Fruit fly (Drosophila melanogaster) whole organism, embryonic: Measurements from ENCODE around the gene CG14196.

ENCODE experiments used
- Atf6 ChIP-seq: fragments of 200-800 bp; sonication (Bioruptor generic); IDR thresholded peaks from 2 replicates; pipeline ENCODE4 v1.3.6; 2022; ENCODE audit warnings: missing biosample characterization, missing genetic modification characterization
- Bgb ChIP-seq: fragments of 200-800 bp; sonication (Bioruptor generic); IDR thresholded peaks from 2 replicates; pipeline ENCODE4 v1.3.6; 2022; ENCODE audit warnings: missing biosample characterization, missing genetic modification characterization; ENCODE audit not compliant: partially characterized antibody
- C15 ChIP-seq: fragments of 200-800 bp; sonication (Bioruptor generic); IDR thresholded peaks from 3 replicates; pipeline ENCODE4 v1.3.6; 2022; ENCODE audit warnings: missing biosample characterization, missing genetic modification characterization
- CG10267 ChIP-seq: fragments of 200-800 bp; sonication (Bioruptor generic); optimal IDR thresholded peaks from 2 replicates; lab custom pipeline; 2018; ENCODE audit warnings: missing biosample characterization, mild to moderate bottlenecking, missing genetic modification characterization, moderate library complexity
- CG11696 ChIP-seq: fragments of 200-800 bp; sonication (Bioruptor generic); IDR thresholded peaks from 2 replicates; pipeline ENCODE4 v1.3.6; 2022; ENCODE audit warnings: missing biosample characterization, missing genetic modification characterization
- CG12104 ChIP-seq: fragments of 200-800 bp; sonication (Bioruptor generic); optimal IDR thresholded peaks from 3 replicates; lab custom pipeline; 2016; ENCODE audit warnings: missing biosample characterization, missing genetic modification characterization
- CG12391 ChIP-seq: fragments of 200-800 bp; sonication (Bioruptor generic); optimal IDR thresholded peaks from 3 replicates; lab custom pipeline; 2018; ENCODE audit warnings: missing biosample characterization, mild to moderate bottlenecking, missing genetic modification characterization, moderate library complexity
- CG12769 ChIP-seq: fragments of 200-800 bp; sonication (Bioruptor generic); optimal IDR thresholded peaks from 2 replicates; lab custom pipeline; 2019; ENCODE audit warnings: missing biosample characterization, mild to moderate bottlenecking, missing genetic modification characterization, moderate library complexity
- CG14710 ChIP-seq: fragments of 200-800 bp; sonication (Bioruptor generic); optimal IDR thresholded peaks from 3 replicates; lab custom pipeline; 2019; ENCODE audit warnings: missing biosample characterization, mild to moderate bottlenecking, missing genetic modification characterization, moderate library complexity
- CG15269 ChIP-seq: fragments of 200-800 bp; sonication (Bioruptor generic); optimal IDR thresholded peaks from 2 replicates; lab custom pipeline; 2018; ENCODE audit warnings: missing biosample characterization, mild to moderate bottlenecking, missing genetic modification characterization, moderate library complexity
- CG17802 ChIP-seq: fragments of 200-800 bp; sonication (Bioruptor generic); optimal IDR thresholded peaks from 2 replicates; lab custom pipeline; 2018; ENCODE audit warnings: missing biosample characterization, mild to moderate bottlenecking, missing genetic modification characterization, moderate library complexity
- CG43689 ChIP-seq: fragments of 200-800 bp; sonication (Bioruptor generic); IDR thresholded peaks from 2 replicates; pipeline ENCODE4 v1.3.6; 2022; ENCODE audit warnings: missing biosample characterization, missing genetic modification characterization
- CG6854 ChIP-seq: fragments of 200-800 bp; sonication (Bioruptor generic); optimal IDR thresholded peaks from 3 replicates; lab custom pipeline; 2017; ENCODE audit warnings: missing biosample characterization, mild to moderate bottlenecking, missing genetic modification characterization
- CG7928 ChIP-seq: fragments of 200-800 bp; sonication (Bioruptor generic); optimal IDR thresholded peaks from 2 replicates; lab custom pipeline; 2017; ENCODE audit warnings: missing biosample characterization, mild to moderate bottlenecking, missing genetic modification characterization
- CG9609 ChIP-seq: fragments of 200-800 bp; sonication (Bioruptor generic); optimal IDR thresholded peaks from 3 replicates; lab custom pipeline; 2016; ENCODE audit warnings: missing biosample characterization, missing genetic modification characterization
- Fer2 ChIP-seq: fragments of 200-800 bp; sonication (Bioruptor generic); optimal IDR thresholded peaks from 2 replicates; lab custom pipeline; 2018; ENCODE audit warnings: missing biosample characterization, mild to moderate bottlenecking, missing genetic modification characterization, moderate library complexity
- GATAe ChIP-seq: fragments of 200-800 bp; sonication (Bioruptor generic); conservative IDR thresholded peaks from 2 replicates; pipeline ENCODE4 v1.3.6; 2022; ENCODE audit warnings: missing biosample characterization, missing genetic modification characterization
- Gug ChIP-seq: fragments of 200-800 bp; sonication (Bioruptor generic); IDR thresholded peaks from 4 replicates; pipeline ENCODE4 v1.3.6; 2022; ENCODE audit warnings: missing biosample characterization, missing genetic modification characterization
- H15 ChIP-seq: fragments of 200-800 bp; sonication (Bioruptor generic); IDR thresholded peaks from 3 replicates; pipeline ENCODE4 v1.3.6; 2022; ENCODE audit warnings: missing biosample characterization, missing genetic modification characterization
- HLHmδ ChIP-seq: fragments of 200-800 bp; sonication (Bioruptor generic); optimal IDR thresholded peaks from 2 replicates; lab custom pipeline; 2018; ENCODE audit warnings: missing biosample characterization, mild to moderate bottlenecking, missing genetic modification characterization, moderate library complexity
- Myb ChIP-seq: fragments of 200-800 bp; sonication (Bioruptor generic); optimal IDR thresholded peaks from 2 replicates; lab custom pipeline; 2016; ENCODE audit warnings: missing biosample characterization, missing genetic modification characterization
- Opbp ChIP-seq: fragments of 200-800 bp; sonication (Bioruptor generic); IDR thresholded peaks from 3 replicates; pipeline ENCODE4 v1.3.6; 2022; ENCODE audit warnings: missing biosample characterization, missing genetic modification characterization; ENCODE audit not compliant: partially characterized antibody
- aop ChIP-seq: fragments of 200-800 bp; sonication (Bioruptor generic); IDR thresholded peaks from 2 replicates; pipeline ENCODE4 v1.3.6; 2022; ENCODE audit warnings: missing biosample characterization, missing genetic modification characterization
- az2 ChIP-seq: fragments of 200-800 bp; sonication (Bioruptor generic); optimal IDR thresholded peaks from 3 replicates; lab custom pipeline; 2016; ENCODE audit warnings: missing biosample characterization, missing genetic modification characterization
- bowl ChIP-seq: fragments of 200-800 bp; sonication (Bioruptor generic); IDR thresholded peaks from 2 replicates; pipeline ENCODE4 v1.3.6; 2022; ENCODE audit warnings: missing biosample characterization, missing genetic modification characterization
- btn ChIP-seq: fragments of 200-800 bp; sonication (Bioruptor generic); optimal IDR thresholded peaks from 2 replicates; lab custom pipeline; 2016; ENCODE audit warnings: missing biosample characterization, missing genetic modification characterization
- crc ChIP-seq: fragments of 200-800 bp; sonication (Bioruptor generic); optimal IDR thresholded peaks from 2 replicates; lab custom pipeline; 2016; ENCODE audit warnings: missing biosample characterization, missing genetic modification characterization
- disco-r ChIP-seq: fragments of 200-800 bp; sonication (Bioruptor generic); optimal IDR thresholded peaks from 2 replicates; lab custom pipeline; 2016; ENCODE audit warnings: missing biosample characterization, missing genetic modification characterization
- dm ChIP-seq: fragments of 200-800 bp; sonication (Bioruptor generic); optimal IDR thresholded peaks from 3 replicates; lab custom pipeline; 2016; ENCODE audit warnings: missing biosample characterization, missing genetic modification characterization
- dmrt11E ChIP-seq: fragments of 200-800 bp; sonication (Bioruptor generic); optimal IDR thresholded peaks from 3 replicates; lab custom pipeline; 2018; ENCODE audit warnings: missing biosample characterization, mild to moderate bottlenecking, missing genetic modification characterization, moderate library complexity
- ems ChIP-seq: fragments of 200-800 bp; sonication (Bioruptor generic); optimal IDR thresholded peaks from 3 replicates; lab custom pipeline; 2016; ENCODE audit warnings: missing biosample characterization, missing genetic modification characterization
- fd96Cb ChIP-seq: fragments of 200-800 bp; sonication (Bioruptor generic); optimal IDR thresholded peaks from 2 replicates; lab custom pipeline; 2018; ENCODE audit warnings: missing biosample characterization, mild to moderate bottlenecking, missing genetic modification characterization, moderate library complexity
- fu2 ChIP-seq: fragments of 200-800 bp; sonication (Bioruptor generic); optimal IDR thresholded peaks from 2 replicates; lab custom pipeline; 2016; ENCODE audit warnings: missing biosample characterization, missing genetic modification characterization
- gem ChIP-seq: fragments of 200-800 bp; sonication (Bioruptor generic); optimal IDR thresholded peaks from 2 replicates; lab custom pipeline; 2019; ENCODE audit warnings: missing biosample characterization, mild to moderate bottlenecking, missing genetic modification characterization, moderate library complexity
- grn ChIP-seq: fragments of 200-800 bp; sonication (Bioruptor generic); optimal IDR thresholded peaks from 3 replicates; lab custom pipeline; 2017; ENCODE audit warnings: missing biosample characterization, missing genetic modification characterization
- ham ChIP-seq: fragments of 200-800 bp; sonication (Bioruptor generic); IDR thresholded peaks from 2 replicates; pipeline ENCODE4 v1.3.6; 2022; ENCODE audit warnings: missing biosample characterization, missing genetic modification characterization
- hth ChIP-seq: fragments of >200 bp; optimal IDR thresholded peaks from 2 replicates; lab custom pipeline; 2017; ENCODE audit warnings: inconsistent platforms
- jigr1 ChIP-seq: fragments of 200-800 bp; sonication (Bioruptor generic); IDR thresholded peaks from 3 replicates; pipeline ENCODE4 v1.3.6; 2022; ENCODE audit warnings: missing biosample characterization, missing genetic modification characterization
- lilli ChIP-seq: fragments of 200-800 bp; sonication (Bioruptor generic); optimal IDR thresholded peaks from 3 replicates; lab custom pipeline; 2016; ENCODE audit warnings: missing biosample characterization, missing genetic modification characterization
- lmd ChIP-seq: fragments of 200-800 bp; sonication (Bioruptor generic); IDR thresholded peaks from 2 replicates; pipeline ENCODE4 v1.3.6; 2022; ENCODE audit warnings: missing biosample characterization, missing genetic modification characterization
- oc ChIP-seq: fragments of 200-800 bp; sonication (Bioruptor generic); optimal IDR thresholded peaks from 2 replicates; lab custom pipeline; 2018; ENCODE audit warnings: missing biosample characterization, mild to moderate bottlenecking, missing genetic modification characterization, moderate library complexity
- otp ChIP-seq: fragments of 200-800 bp; sonication (Bioruptor generic); IDR thresholded peaks from 3 replicates; pipeline ENCODE4, ENCODE4 v1.3.6; 2022; ENCODE audit warnings: missing biosample characterization, missing genetic modification characterization
- peb ChIP-seq: fragments of 200-800 bp; sonication (Bioruptor generic); IDR thresholded peaks from 2 replicates; pipeline ENCODE4 v1.3.6; 2022; ENCODE audit warnings: missing biosample characterization, missing genetic modification characterization
- pho ChIP-seq: fragments of 200-800 bp; sonication (Bioruptor generic); optimal IDR thresholded peaks from 2 replicates; lab custom pipeline; 2016; ENCODE audit warnings: missing biosample characterization, missing genetic modification characterization
- pros ChIP-seq: fragments of 200-800 bp; sonication (Bioruptor generic); optimal IDR thresholded peaks from 3 replicates; lab custom pipeline; 2019; ENCODE audit warnings: missing biosample characterization, mild to moderate bottlenecking, missing genetic modification characterization, moderate library complexity
- psq ChIP-seq: fragments of 200-800 bp; sonication (Bioruptor generic); optimal IDR thresholded peaks from 2 replicates; lab custom pipeline; 2017; ENCODE audit warnings: missing biosample characterization, missing genetic modification characterization
- ranshi ChIP-seq: fragments of 200-800 bp; sonication (Bioruptor generic); IDR thresholded peaks from 2 replicates; pipeline ENCODE4 v1.3.6; 2022; ENCODE audit warnings: missing biosample characterization, missing genetic modification characterization
- rib ChIP-seq: fragments of 200-800 bp; sonication (Bioruptor generic); IDR thresholded peaks from 2 replicates; pipeline ENCODE4 v1.3.6; 2022; ENCODE audit warnings: missing biosample characterization, missing genetic modification characterization
- scrt ChIP-seq: fragments of 200-800 bp; sonication (Bioruptor generic); optimal IDR thresholded peaks from 2 replicates; lab custom pipeline; 2018; ENCODE audit warnings: missing biosample characterization, mild to moderate bottlenecking, missing genetic modification characterization, moderate library complexity
- sim ChIP-seq: fragments of 200-800 bp; sonication (Bioruptor generic); IDR thresholded peaks from 2 replicates; pipeline ENCODE4 v1.3.6; 2022; ENCODE audit warnings: missing biosample characterization, missing genetic modification characterization
- ssp ChIP-seq: fragments of 200-800 bp; sonication (Bioruptor generic); IDR thresholded peaks from 2 replicates; pipeline ENCODE4 v1.3.6; 2022; ENCODE audit warnings: missing biosample characterization, missing genetic modification characterization
- unc-4 ChIP-seq: fragments of 200-800 bp; sonication (Bioruptor generic); IDR thresholded peaks from 2 replicates; pipeline ENCODE4 v1.3.6; 2022; ENCODE audit warnings: missing biosample characterization, missing genetic modification characterization; ENCODE audit not compliant: partially characterized antibody

The CG14196 gene

dm6 chrX:19187624-19188085 lies 54.0 kb downstream of the CG14196 start, which contains the start of gene Mec2 (continued):
- TF ChIP-seq disco-r (GFP tag; lab: Kevin White, UChicago) = peak; percentile 22
- no peak for TF ChIP-seq rib (GFP tag; lab: Robert Waterston, UW)
- peak; percentile 53 for TF ChIP-seq Myb (GFP tag; lab: Kevin White, UChicago)
- 0 out of 2 replicates have a peak, but pooled peaks have one; percentile 14 for TF ChIP-seq bowl (GFP tag; lab: Robert Waterston, UW)
- no peak for TF ChIP-seq C15
- TF ChIP-seq ems (GFP tag; lab: Kevin White, UChicago) = peak; percentile 26
- no peak for TF ChIP-seq ham (GFP tag; lab: Robert Waterston, UW)
- TF ChIP-seq oc (tag; lab: Kevin White, UChicago) = no peak
- TF ChIP-seq otp (GFP tag; lab: Robert Waterston, UW) = 0 out of 3 replicates have a peak, but pooled peaks have one; percentile 51
- peak; percentile 2 for TF ChIP-seq CG10267
- peak; percentile 50; the same call in 3 of the 4 replicates for TF ChIP-seq Gug (GFP tag; lab: Robert Waterston, UW)
- no peak for TF ChIP-seq unc-4 (GFP tag; lab: Robert Waterston, UW)
- TF ChIP-seq peb (GFP tag; lab: Robert Waterston, UW) = no peak
- TF ChIP-seq pros (GFP tag; lab: Kevin White, UChicago) = no peak
- no peak for TF ChIP-seq hth (lab: Kevin White, UChicago)
- TF ChIP-seq Bgb (GFP tag; lab: Robert Waterston, UW) = no peak
- TF ChIP-seq psq (GFP tag; lab: Kevin White, UChicago) = no peak
- no peak for TF ChIP-seq GATAe (GFP tag; lab: Robert Waterston, UW)
- TF ChIP-seq sim = no peak
- peak; percentile 57 for TF ChIP-seq CG12391 (tag; lab: Kevin White, UChicago)
- TF ChIP-seq ssp (GFP tag; lab: Robert Waterston, UW) = no peak
- TF ChIP-seq az2 (GFP tag; lab: Kevin White, UChicago) = peak; percentile 56
- peak; percentile 59 for TF ChIP-seq CG9609 (GFP tag; lab: Kevin White, UChicago)
- peak; percentile 48 for TF ChIP-seq dm (GFP tag; lab: Kevin White, UChicago)
- TF ChIP-seq fu2 (GFP tag; lab: Kevin White, UChicago) = peak; percentile 16
- no peak for TF ChIP-seq crc (GFP tag; lab: Kevin White, UChicago)
- TF ChIP-seq CG14710 (tag; lab: Kevin White, UChicago) = no peak
- no peak for TF ChIP-seq Fer2 (tag; lab: Kevin White, UChicago)
- TF ChIP-seq CG11696 (GFP tag; lab: Robert Waterston, UW) = no peak
- no peak for TF ChIP-seq CG7928 (GFP tag; lab: Kevin White, UChicago)
- no peak for TF ChIP-seq HLHmδ (GFP tag; lab: Kevin White, UChicago)
- TF ChIP-seq btn (GFP tag; lab: Kevin White, UChicago) = no peak
- peak; percentile 37 for TF ChIP-seq lmd
- peak; percentile 26 for TF ChIP-seq lilli (GFP tag; lab: Kevin White, UChicago)
- 0 out of 2 replicates have a peak, but pooled peaks have one; percentile 34 for TF ChIP-seq ranshi
- TF ChIP-seq CG17802 = no peak
- no peak for TF ChIP-seq grn (GFP tag; lab: Kevin White, UChicago)
- TF ChIP-seq Opbp = no peak
- TF ChIP-seq CG15269 = no peak
- TF ChIP-seq fd96Cb (tag; lab: Kevin White, UChicago) = peak; percentile 7
- TF ChIP-seq CG12769 (tag; lab: Kevin White, UChicago) = no peak
- TF ChIP-seq dmrt11E = peak; percentile 28
- TF ChIP-seq scrt (GFP tag; lab: Kevin White, UChicago) = no peak
- TF ChIP-seq CG43689 (GFP tag; lab: Robert Waterston, UW) = no peak
- TF ChIP-seq Atf6 = peak; percentile 37; the same call in 1 of the 2 replicates
- no peak for TF ChIP-seq CG6854 (GFP tag; lab: Kevin White, UChicago)
- no peak for TF ChIP-seq H15 (GFP tag; lab: Robert Waterston, UW)
- no peak for TF ChIP-seq jigr1 (GFP tag; lab: Robert Waterston, UW)
- no peak for TF ChIP-seq CG12104
- no peak for TF ChIP-seq gem (tag; lab: Kevin White, UChicago)
- TF ChIP-seq aop (GFP tag; lab: Robert Waterston, UW) = peak; percentile 32; the same call in 1 of the 2 replicates
- peak; percentile 3 for TF ChIP-seq pho
